Worm (Caenorhabditis elegans) whole organism, young adult: Measurements from ENCODE around the gene srh-31.

ENCODE experiments used
- B0261.1 ChIP-seq: sonication (generic microtip); optimal IDR thresholded peaks from 2 replicates; lab custom pipeline; 2016; ENCODE audit warnings: mild to moderate bottlenecking, missing genetic modification characterization, moderate library complexity, missing compliant biosample characterization
- B0336.3 ChIP-seq: fragments of 200-800 bp; sonication (Bioruptor generic); IDR thresholded peaks from 2 replicates; pipeline ENCODE4 v1.3.6; 2022; ENCODE audit warnings: missing genetic modification characterization, missing compliant biosample characterization
- D2030.7 ChIP-seq: fragments of 200-800 bp; sonication (Bioruptor generic); IDR thresholded peaks from 2 replicates; pipeline ENCODE4 v1.3.6; 2022; ENCODE audit warnings: missing genetic modification reagents, missing genetic modification characterization, missing compliant biosample characterization
- F22D6.2 ChIP-seq: sonication (generic microtip); optimal IDR thresholded peaks from 2 replicates; lab custom pipeline; 2016; ENCODE audit warnings: mild to moderate bottlenecking, missing genetic modification characterization, missing compliant biosample characterization
- F23B12.7 ChIP-seq: sonication (generic microtip); optimal IDR thresholded peaks from 2 replicates; lab custom pipeline; 2017; ENCODE audit warnings: missing genetic modification characterization, mild to moderate bottlenecking, missing compliant biosample characterization, antibody characterized with exemption, moderate library complexity; ENCODE audit not compliant: insufficient read depth
- F39B2.1 ChIP-seq: fragments of 200-800 bp; sonication (Bioruptor generic); IDR thresholded peaks from 2 replicates; pipeline ENCODE4 v1.3.6; 2022; ENCODE audit warnings: missing genetic modification reagents, missing genetic modification characterization, missing compliant biosample characterization
- F52B5.7 ChIP-seq: sonication (generic microtip); optimal IDR thresholded peaks from 2 replicates; lab custom pipeline; 2016; ENCODE audit warnings: mild to moderate bottlenecking, missing genetic modification characterization, missing compliant biosample characterization
- F57A8.1 ChIP-seq: fragments of 200-800 bp; sonication (Bioruptor generic); optimal IDR thresholded peaks from 2 replicates; lab custom pipeline; 2018; ENCODE audit warnings: mild to moderate bottlenecking, missing genetic modification characterization, moderate library complexity, missing compliant biosample characterization
- K11D2.4 ChIP-seq: fragments of 200-800 bp; sonication (Bioruptor generic); IDR thresholded peaks from 2 replicates; pipeline ENCODE4 v1.3.6; 2022; ENCODE audit warnings: missing genetic modification reagents, missing genetic modification characterization, missing compliant biosample characterization
- T07F8.4 ChIP-seq: sonication (generic microtip); optimal IDR thresholded peaks from 2 replicates; lab custom pipeline; 2016; ENCODE audit warnings: mild to moderate bottlenecking, missing genetic modification characterization, moderate library complexity, missing compliant biosample characterization
- Y79H2A.3 ChIP-seq: fragments of 200-800 bp; sonication (Bioruptor generic); conservative IDR thresholded peaks from 2 replicates; pipeline ENCODE4 v1.3.6; 2022; ENCODE audit warnings: missing genetic modification reagents, missing genetic modification characterization, missing compliant biosample characterization
- ama-1 ChIP-seq, 3 experiments: fragments of 150-350 bp in 1 of 3; sonication (generic microtip) in 2 of 3; optimal IDR thresholded peaks; 2 replicates each; lab custom pipeline; 2014 to 2018; ENCODE audit warnings: missing biosample characterization in 2 of 3, missing genetic modification characterization in 2 of 3, missing genetic modification reagents in 2 of 3
- atf-7 ChIP-seq: sonication (generic microtip); optimal IDR thresholded peaks from 2 replicates; lab custom pipeline; 2017; ENCODE audit warnings: mild to moderate bottlenecking, missing genetic modification characterization, missing compliant biosample characterization
- bed-1 ChIP-seq: fragments of 200-800 bp; sonication (Bioruptor generic); IDR thresholded peaks from 2 replicates; pipeline ENCODE4 v1.3.6; 2022; ENCODE audit warnings: missing genetic modification reagents, missing genetic modification characterization, missing compliant biosample characterization
- cebp-2 ChIP-seq: fragments of 200-800 bp; sonication (Bioruptor generic); IDR thresholded peaks from 2 replicates; pipeline ENCODE4 v1.3.6; 2022; ENCODE audit warnings: missing genetic modification characterization, missing compliant biosample characterization
- ceh-58 ChIP-seq: fragments of 200-800 bp; sonication (Bioruptor generic); IDR thresholded peaks from 2 replicates; pipeline ENCODE4 v1.3.6; 2022; ENCODE audit warnings: missing genetic modification characterization, missing compliant biosample characterization
- ceh-79 ChIP-seq: sonication (generic microtip); optimal IDR thresholded peaks from 2 replicates; lab custom pipeline; 2017; ENCODE audit warnings: mild to moderate bottlenecking, missing genetic modification characterization, missing compliant biosample characterization
- ceh-91 ChIP-seq: fragments of 200-800 bp; sonication (Bioruptor generic); IDR thresholded peaks from 2 replicates; pipeline ENCODE4 v1.3.6; 2022; ENCODE audit warnings: missing genetic modification reagents, missing genetic modification characterization, missing compliant biosample characterization
- egrh-3 ChIP-seq: fragments of 200-800 bp; sonication (Bioruptor generic); IDR thresholded peaks from 2 replicates; pipeline ENCODE4 v1.3.6; 2022; ENCODE audit warnings: missing genetic modification reagents, missing genetic modification characterization, missing compliant biosample characterization
- ets-4 ChIP-seq: fragments of 200-800 bp; sonication (Bioruptor generic); optimal IDR thresholded peaks from 2 replicates; lab custom pipeline; 2018; ENCODE audit warnings: mild to moderate bottlenecking, missing genetic modification characterization, missing compliant biosample characterization
- fkh-3 ChIP-seq: sonication (generic microtip); optimal IDR thresholded peaks from 2 replicates; lab custom pipeline; 2016; ENCODE audit warnings: mild to moderate bottlenecking, missing genetic modification characterization, missing compliant biosample characterization
- hrde-1 ChIP-seq: sonication (generic microtip); optimal IDR thresholded peaks from 2 replicates; lab custom pipeline; 2016; ENCODE audit warnings: missing genetic modification characterization, mild to moderate bottlenecking, missing compliant biosample characterization, moderate library complexity, missing genotype, missing genetic modification reagents, borderline replicate concordance
- hsf-1 ChIP-seq: fragments of 200-800 bp; sonication (Bioruptor generic); IDR thresholded peaks from 2 replicates; pipeline ENCODE4 v1.3.6; 2022; ENCODE audit warnings: missing genetic modification reagents, missing genetic modification characterization, missing compliant biosample characterization
- lin-35 ChIP-seq, 3 experiments: fragments of 150-350 bp in 2 of 3; sonication (generic microtip) in 1 of 3; optimal IDR thresholded peaks; 2 replicates each; lab custom pipeline; 2014 to 2018; ENCODE audit warnings: missing biosample characterization in 3 of 3, missing genetic modification characterization in 3 of 3, missing genetic modification reagents in 3 of 3
- lin-54 ChIP-seq: fragments of 200-800 bp; sonication (Bioruptor generic); optimal IDR thresholded peaks from 2 replicates; lab custom pipeline; 2018; ENCODE audit warnings: mild to moderate bottlenecking, missing genetic modification characterization, missing compliant biosample characterization
- lir-1 ChIP-seq: fragments of 200-800 bp; sonication (Bioruptor generic); conservative IDR thresholded peaks from 2 replicates; pipeline ENCODE4 v1.3.6; 2022; ENCODE audit warnings: missing genetic modification reagents, missing genetic modification characterization, missing compliant biosample characterization
- lsl-1 ChIP-seq: fragments of 200-800 bp; sonication (Bioruptor generic); optimal IDR thresholded peaks from 2 replicates; lab custom pipeline; 2018; ENCODE audit warnings: mild to moderate bottlenecking, missing genetic modification characterization, moderate library complexity, missing compliant biosample characterization
- lsy-27 ChIP-seq: sonication (generic microtip); optimal IDR thresholded peaks from 2 replicates; lab custom pipeline; 2017; ENCODE audit warnings: missing genetic modification characterization, mild to moderate bottlenecking, missing compliant biosample characterization, antibody characterized with exemption, missing genotype, borderline replicate concordance; ENCODE audit not compliant: insufficient read depth
- madf-3 ChIP-seq: fragments of 200-800 bp; sonication (Bioruptor generic); IDR thresholded peaks from 2 replicates; pipeline ENCODE4 v1.3.6; 2022; ENCODE audit warnings: missing genetic modification reagents, missing genetic modification characterization, missing compliant biosample characterization
- madf-6 ChIP-seq: fragments of 200-800 bp; sonication (Bioruptor generic); IDR thresholded peaks from 2 replicates; pipeline ENCODE4 v1.3.6; 2022; ENCODE audit warnings: missing genetic modification reagents, missing genetic modification characterization, missing compliant biosample characterization
- madf-8 ChIP-seq: fragments of 200-800 bp; sonication (Bioruptor generic); conservative IDR thresholded peaks from 2 replicates; pipeline ENCODE4 v1.3.6; 2022; ENCODE audit warnings: missing genetic modification reagents, missing genetic modification characterization, missing compliant biosample characterization
- mel-28 ChIP-seq: sonication (generic microtip); optimal IDR thresholded peaks from 2 replicates; lab custom pipeline; 2016; ENCODE audit warnings: borderline replicate concordance, mild to moderate bottlenecking, missing genetic modification characterization, missing compliant biosample characterization
- mes-4 ChIP-seq: sonication (generic microtip); optimal IDR thresholded peaks from 2 replicates; lab custom pipeline; 2016; ENCODE audit warnings: missing genotype, missing genetic modification characterization, missing compliant biosample characterization
- mxl-1 ChIP-seq: sonication (generic microtip); optimal IDR thresholded peaks from 2 replicates; lab custom pipeline; 2016; ENCODE audit warnings: missing genetic modification characterization, missing compliant biosample characterization
- nfyb-1 ChIP-seq: fragments of 200-800 bp; sonication (Bioruptor generic); IDR thresholded peaks from 2 replicates; pipeline ENCODE4 v1.3.6; 2022; ENCODE audit warnings: missing genetic modification reagents, missing genetic modification characterization, missing compliant biosample characterization
- nhr-27 ChIP-seq: fragments of 200-800 bp; sonication (Bioruptor generic); optimal IDR thresholded peaks from 2 replicates; lab custom pipeline; 2018; ENCODE audit warnings: mild to moderate bottlenecking, missing genetic modification characterization, moderate library complexity, missing compliant biosample characterization
- nhr-80 ChIP-seq: sonication (generic microtip); optimal IDR thresholded peaks from 2 replicates; lab custom pipeline; 2016; ENCODE audit warnings: missing genetic modification characterization, missing compliant biosample characterization
- nhr-90 ChIP-seq: sonication (generic microtip); optimal IDR thresholded peaks from 2 replicates; lab custom pipeline; 2016; ENCODE audit warnings: missing genotype, mild to moderate bottlenecking, missing genetic modification characterization, missing compliant biosample characterization
- pha-4 ChIP-seq: fragments of 150-350 bp; sonication (generic microtip); optimal IDR thresholded peaks from 2 replicates; lab custom pipeline; 2014; ENCODE audit warnings: missing biosample characterization, missing genetic modification reagents, missing genetic modification characterization
- repo-1 ChIP-seq: sonication (generic microtip); optimal IDR thresholded peaks from 2 replicates; lab custom pipeline; 2017; ENCODE audit warnings: mild to moderate bottlenecking, missing genetic modification characterization, missing compliant biosample characterization
- sea-2 ChIP-seq: fragments of 200-800 bp; sonication (Bioruptor generic); IDR thresholded peaks from 2 replicates; pipeline ENCODE4 v1.3.6; 2022; ENCODE audit warnings: missing genetic modification characterization, missing compliant biosample characterization
- snpc-3.4 ChIP-seq: sonication (generic microtip); optimal IDR thresholded peaks from 2 replicates; lab custom pipeline; 2017; ENCODE audit warnings: missing genetic modification characterization, mild to moderate bottlenecking, missing compliant biosample characterization, antibody characterized with exemption, moderate library complexity, missing genotype, missing genetic modification reagents
- snpc-4 ChIP-seq, 5 experiments: fragments of 150-350 bp in 1 of 5; sonication (generic microtip) in 4 of 5; optimal IDR thresholded peaks; 2 replicates each; lab custom pipeline; 2014 to 2018; ENCODE audit warnings: missing genetic modification characterization in 5 of 5, missing biosample characterization in 3 of 5, antibody characterized with exemption in 2 of 5, mild to moderate bottlenecking in 2 of 5, missing compliant biosample characterization in 2 of 5, missing genotype in 2 of 5, moderate library complexity in 2 of 5, missing genetic modification reagents in 1 of 5
- sptf-2 ChIP-seq: fragments of 200-800 bp; sonication (Bioruptor generic); optimal IDR thresholded peaks from 2 replicates; lab custom pipeline; 2018; ENCODE audit warnings: mild to moderate bottlenecking, missing genetic modification characterization, missing compliant biosample characterization
- tbx-9 ChIP-seq: sonication (generic microtip); optimal IDR thresholded peaks from 2 replicates; lab custom pipeline; 2016; ENCODE audit warnings: borderline replicate concordance, missing genetic modification characterization, inconsistent platforms, missing compliant biosample characterization
- unc-130 ChIP-seq: sonication (generic microtip); optimal IDR thresholded peaks from 2 replicates; lab custom pipeline; 2016; ENCODE audit warnings: missing genetic modification reagents, missing genetic modification characterization, missing compliant biosample characterization
- zim-3 ChIP-seq: sonication (generic microtip); optimal IDR thresholded peaks from 2 replicates; lab custom pipeline; 2017; ENCODE audit warnings: mild to moderate bottlenecking, missing genetic modification characterization, moderate library complexity, missing compliant biosample characterization
- ztf-28 ChIP-seq: fragments of 200-800 bp; sonication (Bioruptor generic); IDR thresholded peaks from 2 replicates; pipeline ENCODE4 v1.3.6; 2022; ENCODE audit warnings: missing genetic modification reagents, missing genetic modification characterization, missing compliant biosample characterization

srh-31 gene

DNA sequence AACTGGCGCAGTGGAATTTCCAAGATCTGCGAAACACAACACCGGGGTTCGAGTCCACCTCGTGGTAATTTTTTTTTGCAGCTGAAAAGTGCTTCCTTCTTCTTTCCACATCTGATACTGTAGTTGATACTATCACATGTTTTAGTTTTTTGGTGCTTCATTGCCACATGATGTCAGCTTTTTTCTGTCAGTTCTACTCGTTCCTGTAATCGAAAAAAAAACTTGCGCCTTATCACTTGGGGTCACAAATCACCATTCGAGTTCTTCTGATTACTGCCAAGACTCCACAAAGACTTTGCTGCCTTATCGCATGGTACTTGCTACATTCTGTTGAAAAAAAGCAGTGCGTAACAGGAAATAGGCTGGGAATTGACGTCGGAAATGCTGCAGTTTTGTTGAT lies 14.6 kb downstream of the srh-31 start (continued):
- TF ChIP-seq lin-35 (GFP tag; optimal IDR thresholded peaks at IDR 0.05; lab: Kevin White, UChicago), result no peak
- TF ChIP-seq nhr-80 (tag; lab: Kevin White, UChicago), result peak; percentile 99
- TF ChIP-seq F22D6.2, result no peak
- TF ChIP-seq nhr-27, result no peak
- peak; percentile 49; the same call in 1 of the 2 replicates for TF ChIP-seq K11D2.4 (GFP tag; lab: Robert Waterston, UW)
- no peak for TF ChIP-seq ceh-79
- no peak for TF ChIP-seq F52B5.7 (tag; lab: Kevin White, UChicago)
- no peak for TF ChIP-seq mxl-1 (tag; lab: Kevin White, UChicago)
- TF ChIP-seq F57A8.1 (GFP tag; lab: Kevin White, UChicago), result no peak
- TF ChIP-seq lir-1, result no peak
- TF ChIP-seq hrde-1, result no peak
- no peak for TF ChIP-seq tbx-9 (tag; lab: Kevin White, UChicago)
- no peak for TF ChIP-seq unc-130 (GFP tag; lab: Kevin White, UChicago)
- no peak for TF ChIP-seq F39B2.1 (GFP tag; lab: Robert Waterston, UW)
- no peak for TF ChIP-seq T07F8.4 (tag; lab: Kevin White, UChicago)
- TF ChIP-seq lsy-27 (tag; lab: Kevin White, UChicago), result no peak
- TF ChIP-seq madf-8 (GFP tag; lab: Robert Waterston, UW), result no peak
- no peak for TF ChIP-seq repo-1 (tag; lab: Kevin White, UChicago)
- TF ChIP-seq nfyb-1, result 0 out of 2 replicates have a peak, but pooled peaks have one; percentile 53
- TF ChIP-seq ama-1 (optimal IDR thresholded peaks at IDR 0.05; lab: Kevin White, UChicago), result no peak
- no peak for TF ChIP-seq ama-1 (GFP tag; optimal IDR thresholded peaks at IDR 0.05; lab: Kevin White, UChicago)
- TF ChIP-seq sea-2 (GFP tag; lab: Robert Waterston, UW), result no peak
- TF ChIP-seq ets-4 (GFP tag; lab: Kevin White, UChicago), result peak; percentile 49
- no peak for TF ChIP-seq madf-6 (GFP tag; lab: Robert Waterston, UW)
- TF ChIP-seq pha-4 (tag; lab: Kevin White, UChicago), result peak; percentile 30
- TF ChIP-seq madf-3 (GFP tag; lab: Robert Waterston, UW), result no peak
- TF ChIP-seq egrh-3 (GFP tag; lab: Robert Waterston, UW), result no peak
- peak; percentile 6 for TF ChIP-seq nhr-90 (tag; lab: Kevin White, UChicago)
- peak; percentile 52; the same call in 1 of the 2 replicates for TF ChIP-seq B0336.3 (GFP tag; lab: Robert Waterston, UW)
- no peak for TF ChIP-seq bed-1 (GFP tag; lab: Robert Waterston, UW)
- no peak for TF ChIP-seq sptf-2 (GFP tag; lab: Kevin White, UChicago)
- no peak for TF ChIP-seq D2030.7 (GFP tag; lab: Robert Waterston, UW)
- no peak for TF ChIP-seq snpc-4 (GFP tag; optimal IDR thresholded peaks at IDR 0.05; lab: Kevin White, UChicago)
- TF ChIP-seq snpc-4 (tag; optimal IDR thresholded peaks at IDR 0.05; lab: Kevin White, UChicago), result peak in 2 of 4 experiments; percentile 25 to 72
- peak; percentile 83 for TF ChIP-seq atf-7 (tag; lab: Kevin White, UChicago)
- TF ChIP-seq mes-4, result no peak
- no peak for TF ChIP-seq ceh-58 (GFP tag; lab: Robert Waterston, UW)
- no peak for TF ChIP-seq mel-28 (tag; lab: Kevin White, UChicago)
- no peak for TF ChIP-seq lin-54 (GFP tag; lab: Kevin White, UChicago)
- TF ChIP-seq cebp-2 (GFP tag; lab: Robert Waterston, UW), result no peak
- TF ChIP-seq lsl-1 (GFP tag; lab: Kevin White, UChicago), result no peak
- no peak for TF ChIP-seq ceh-91 (GFP tag; lab: Robert Waterston, UW)
- no peak for TF ChIP-seq ztf-28 (GFP tag; lab: Robert Waterston, UW)
- TF ChIP-seq F23B12.7 (tag; lab: Kevin White, UChicago), result no peak
- TF ChIP-seq snpc-3.4, result no peak
- TF ChIP-seq hsf-1 (GFP tag; lab: Robert Waterston, UW), result no peak
- no peak for TF ChIP-seq Y79H2A.3
- no peak for TF ChIP-seq B0261.1 (tag; lab: Kevin White, UChicago)
- no peak for TF ChIP-seq zim-3 (tag; lab: Kevin White, UChicago)
- no peak for TF ChIP-seq fkh-3 (tag; lab: Kevin White, UChicago)
